Fruit fly (Drosophila melanogaster) whole organism, pupa: Measurements from ENCODE around the gene Med.

ENCODE experiments used
- CG10348 ChIP-seq: fragments of 200-800 bp; sonication (Bioruptor generic); IDR thresholded peaks from 2 replicates; pipeline ENCODE4 v1.3.6; 2022; ENCODE audit warnings: missing biosample characterization, missing genetic modification characterization
- CG14655 ChIP-seq: fragments of 200-800 bp; sonication (Bioruptor generic); optimal IDR thresholded peaks from 3 replicates; lab custom pipeline; 2017; ENCODE audit warnings: mild to moderate bottlenecking, missing biosample characterization, missing genetic modification reagents, missing genetic modification characterization
- CG17806 ChIP-seq: fragments of 200-800 bp; sonication (Bioruptor generic); optimal IDR thresholded peaks from 2 replicates; lab custom pipeline; 2018; ENCODE audit warnings: missing biosample characterization, mild to moderate bottlenecking, missing genetic modification characterization, moderate library complexity
- CG32121 ChIP-seq: fragments of 200-800 bp; sonication (Bioruptor generic); IDR thresholded peaks from 2 replicates; pipeline ENCODE4 v1.3.6; 2022; ENCODE audit warnings: missing biosample characterization, missing genetic modification characterization
- CG4496 ChIP-seq: fragments of 200-800 bp; sonication (Bioruptor generic); IDR thresholded peaks from 3 replicates; pipeline ENCODE4 v1.3.6; 2022; ENCODE audit warnings: missing biosample characterization, missing genetic modification characterization
- CG8159 ChIP-seq: fragments of 200-800 bp; sonication (Bioruptor generic); optimal IDR thresholded peaks from 3 replicates; lab custom pipeline; 2018; ENCODE audit warnings: missing biosample characterization, mild to moderate bottlenecking, missing genetic modification characterization, moderate library complexity
- CG9948 ChIP-seq: fragments of 200-800 bp; sonication (Bioruptor generic); optimal IDR thresholded peaks from 2 replicates; lab custom pipeline; 2018; ENCODE audit warnings: missing biosample characterization, mild to moderate bottlenecking, missing genetic modification characterization, moderate library complexity
- D1 ChIP-seq: fragments of 200-800 bp; sonication (Bioruptor generic); optimal IDR thresholded peaks from 2 replicates; lab custom pipeline; 2018; ENCODE audit warnings: missing biosample characterization, mild to moderate bottlenecking, missing genetic modification characterization, moderate library complexity
- EcR ChIP-seq: fragments of 200-800 bp; sonication (Bioruptor generic); optimal IDR thresholded peaks from 3 replicates; lab custom pipeline; 2019; ENCODE audit warnings: missing biosample characterization, missing genetic modification characterization, mild to moderate bottlenecking, moderate library complexity, missing genetic modification reagents
- Pif1A ChIP-seq: fragments of 200-800 bp; sonication (Bioruptor generic); optimal IDR thresholded peaks from 3 replicates; lab custom pipeline; 2016; ENCODE audit warnings: missing biosample characterization, missing genetic modification characterization
- Pif1B ChIP-seq: fragments of 200-800 bp; sonication (Bioruptor generic); optimal IDR thresholded peaks from 3 replicates; lab custom pipeline; 2016; ENCODE audit warnings: missing biosample characterization, missing genetic modification characterization

DNA sequence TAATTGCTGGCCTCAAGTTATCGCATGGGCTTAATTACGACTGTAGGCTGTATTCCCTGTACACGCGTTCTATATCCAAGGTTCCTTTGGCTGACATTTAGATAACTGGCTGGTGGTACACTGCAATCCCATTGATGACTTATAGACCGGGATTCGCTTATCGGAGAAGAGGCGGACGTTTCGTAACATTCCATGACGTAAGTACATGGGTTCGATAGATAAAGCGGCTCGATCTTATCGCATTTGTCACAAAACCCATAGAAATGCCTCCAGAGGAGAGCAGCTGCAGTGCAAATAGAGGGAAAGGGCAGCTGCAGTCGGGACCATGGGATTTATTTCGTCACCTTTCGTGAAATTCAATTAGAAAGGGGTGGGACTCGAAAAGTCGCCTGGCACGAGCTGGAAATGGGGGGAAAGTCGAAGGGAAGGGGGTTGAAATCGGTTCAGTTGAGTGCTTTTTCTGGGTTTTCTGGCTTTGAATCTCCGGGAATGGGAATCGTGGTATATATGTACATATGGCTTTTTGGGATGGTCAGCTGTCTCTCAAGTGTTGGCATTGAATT lies 3.5 kb upstream of the Med start:
- TF ChIP-seq CG17806 (no peak), D1 (tag; lab: Kevin White, UChicago) (no peak), CG4496 (GFP tag; lab: Robert Waterston, UW) (no peak), Pif1A (GFP tag; lab: Kevin White, UChicago) (no peak), Pif1B (no peak), CG9948 (tag; lab: Kevin White, UChicago) (no peak), CG14655 (no peak), CG10348 (GFP tag; lab: Robert Waterston, UW) (no peak), EcR (GFP tag; lab: Kevin White, UChicago) (no peak), CG8159 (tag; lab: Kevin White, UChicago) (no peak), CG32121 (GFP tag; lab: Robert Waterston, UW) (no peak)
